Fruit fly (Drosophila melanogaster): ENCODE results near the gene ncm.
A peak's percentile ranks its signal among the peaks of the same experiment; 100 is the strongest.

ncm gene

dm6 chr2L:18484382-18485050, 35.8 kb upstream of the ncm start, which contains the start of gene CG10283 (continued):
- no peak for TF ChIP-seq CG6813 (GFP tag; optimal IDR thresholded peaks at IDR 0.05)
- TF ChIP-seq sob (GFP tag; IDR thresholded peaks at IDR 0.05), result peak; percentile 43; the same call in 1 of the 2 replicates
- no peak for TF ChIP-seq org-1 (GFP tag; optimal IDR thresholded peaks at IDR 0.05)
- no peak for TF ChIP-seq bowl (GFP tag; IDR thresholded peaks at IDR 0.05)
- TF ChIP-seq Xrp1 (GFP tag; IDR thresholded peaks at IDR 0.05), result peak; percentile 43; the same call in 1 of the 2 replicates
- peak; percentile 91 for TF ChIP-seq Jarid2 (GFP tag; optimal IDR thresholded peaks at IDR 0.05)
- no peak for TF ChIP-seq Doc3 (GFP tag; IDR thresholded peaks at IDR 0.05; ENCODE audit: partially characterized antibody)
- TF ChIP-seq gsb (GFP tag; IDR thresholded peaks at IDR 0.05), result no peak
- no peak for TF ChIP-seq CG15073 (GFP tag; optimal IDR thresholded peaks at IDR 0.05)
- no peak for TF ChIP-seq CG3065 (GFP tag; optimal IDR thresholded peaks at IDR 0.05)
- TF ChIP-seq CG17912 (GFP tag; optimal IDR thresholded peaks at IDR 0.05), result no peak
- no peak for TF ChIP-seq fd102C (GFP tag; optimal IDR thresholded peaks at IDR 0.05)
- TF ChIP-seq CG4854 (GFP tag; optimal IDR thresholded peaks at IDR 0.05), result no peak
- no peak for TF ChIP-seq YL-1 (GFP tag; optimal IDR thresholded peaks at IDR 0.05)
- peak; percentile 18; the same call in 1 of the 3 replicates for TF ChIP-seq CG6791 (GFP tag; IDR thresholded peaks at IDR 0.05; ENCODE audit: partially characterized antibody)
- TF ChIP-seq CG4730 (GFP tag; IDR thresholded peaks at IDR 0.05), result no peak
- peak; percentile 29 for TF ChIP-seq pho (GFP tag; optimal IDR thresholded peaks at IDR 0.05)
- TF ChIP-seq ATbp (GFP tag; optimal IDR thresholded peaks at IDR 0.05), result no peak
- TF ChIP-seq gce (GFP tag; IDR thresholded peaks at IDR 0.05), result no peak
- TF ChIP-seq pros (GFP tag; optimal IDR thresholded peaks at IDR 0.05), result peak; percentile 31
- TF ChIP-seq fru (optimal IDR thresholded peaks at IDR 0.05), result no peak
- TF ChIP-seq CG10462 (GFP tag; optimal IDR thresholded peaks at IDR 0.05), result no peak
- TF ChIP-seq Blimp-1 (GFP tag; optimal IDR thresholded peaks at IDR 0.05), result no peak
- no peak for TF ChIP-seq CHES-1-like (GFP tag; optimal IDR thresholded peaks at IDR 0.05)
- peak; percentile 58 for TF ChIP-seq bbx (GFP tag; IDR thresholded peaks at IDR 0.05; ENCODE audit: partially characterized antibody)
- TF ChIP-seq Neu2 (GFP tag; optimal IDR thresholded peaks at IDR 0.05; ENCODE audit: borderline replicate concordance), result no peak
- no peak for TF ChIP-seq CrebB (tag; optimal IDR thresholded peaks at IDR 0.05)
- no peak for TF ChIP-seq Antp (GFP tag; optimal IDR thresholded peaks at IDR 0.05)
- peak; percentile 13 for TF ChIP-seq MTF-1 (GFP tag; optimal IDR thresholded peaks at IDR 0.05; ENCODE audit: borderline replicate concordance)
- peak; percentile 63 for TF ChIP-seq CG15514 (GFP tag; optimal IDR thresholded peaks at IDR 0.05)
- no peak for TF ChIP-seq CG33557 (GFP tag; optimal IDR thresholded peaks at IDR 0.05)
- no peak for TF ChIP-seq Fer1 (GFP tag; optimal IDR thresholded peaks at IDR 0.05)
- TF ChIP-seq CG17802 (tag; optimal IDR thresholded peaks at IDR 0.05), result no peak
- TF ChIP-seq CG12236 (GFP tag; optimal IDR thresholded peaks at IDR 0.05), result no peak
- TF ChIP-seq Atf3 (GFP tag; optimal IDR thresholded peaks at IDR 0.05), result no peak
- no peak for TF ChIP-seq ranshi (GFP tag; IDR thresholded peaks at IDR 0.05)
- TF ChIP-seq CG16815 (GFP tag; optimal IDR thresholded peaks at IDR 0.05), result peak; percentile 37
- TF ChIP-seq CG8388 (GFP tag; optimal IDR thresholded peaks at IDR 0.05), result no peak
- TF ChIP-seq sr (GFP tag; IDR thresholded peaks at IDR 0.05), result no peak
- peak; percentile 64 for TF ChIP-seq CG3847 (GFP tag; IDR thresholded peaks at IDR 0.05)
- TF ChIP-seq CG12219 (GFP tag; optimal IDR thresholded peaks at IDR 0.05), result no peak
- TF ChIP-seq CG11695 (GFP tag; IDR thresholded peaks at IDR 0.05), result no peak
- peak; percentile 47 for TF ChIP-seq CG2120 (GFP tag; optimal IDR thresholded peaks at IDR 0.05)
- TF ChIP-seq ro (GFP tag; IDR thresholded peaks at IDR 0.05), result no peak
- TF ChIP-seq Sin3A (optimal IDR thresholded peaks at IDR 0.05), result no peak
- TF ChIP-seq CG10959 (GFP tag; IDR thresholded peaks at IDR 0.05), result no peak
- peak; percentile 96 for TF ChIP-seq CG2199 (GFP tag; IDR thresholded peaks at IDR 0.05)
- TF ChIP-seq CG10979 (tag; optimal IDR thresholded peaks at IDR 0.05), result peak; percentile 36
- TF ChIP-seq grau (tag; optimal IDR thresholded peaks at IDR 0.05), result peak; percentile 39
- peak; percentile 10 for TF ChIP-seq Hmr (GFP tag; optimal IDR thresholded peaks at IDR 0.05)

Data from whole organism, embryonic.